Fruit fly (Drosophila melanogaster) whole organism: ENCODE data around the gene CG5273.

Experiments
- Dll ChIP-seq: fragments of >200 bp; optimal IDR thresholded peaks from 2 replicates; lab custom pipeline; 2017
- EcR ChIP-seq, 2 experiments: fragments of >200 bp; optimal IDR thresholded peaks; 2 replicates each; lab custom pipeline; 2017; ENCODE audit warnings: missing biosample characterization in 2 of 2, missing genetic modification characterization in 2 of 2, missing genetic modification reagents in 2 of 2
- pan ChIP-seq: fragments of >200 bp; optimal IDR thresholded peaks from 2 replicates; lab custom pipeline; 2017
- psq ChIP-seq: fragments of >200 bp; optimal IDR thresholded peaks from 2 replicates; lab custom pipeline; 2017
- usp ChIP-seq: fragments of >200 bp; optimal IDR thresholded peaks from 2 replicates; lab custom pipeline; 2017; ENCODE audit warnings: missing biosample characterization, missing genetic modification characterization, mixed read lengths

DNA sequence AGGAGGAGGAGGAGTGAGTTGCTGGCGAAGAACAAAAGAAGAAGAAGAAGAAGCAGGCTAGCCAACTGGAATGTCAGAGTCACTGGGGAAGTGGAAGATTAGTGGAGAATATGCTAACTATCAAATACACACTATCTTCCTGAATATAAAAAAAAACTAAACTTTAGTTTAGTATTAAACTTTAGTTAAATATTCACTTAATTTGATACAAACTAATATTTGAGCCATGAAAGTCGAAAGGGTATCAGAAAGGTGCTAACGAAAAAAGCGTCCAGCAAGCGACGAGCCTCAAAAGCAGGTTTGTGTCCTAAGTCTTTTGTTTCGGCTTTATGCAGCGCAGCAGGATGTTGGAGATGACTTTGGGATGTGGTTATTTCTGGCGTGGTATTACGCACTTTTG is 15.8 kb downstream of the CG5273 start:
- TF ChIP-seq pan (lab: Kevin White, UChicago): no peak
- no peak for TF ChIP-seq psq
- no peak for TF ChIP-seq EcR (GFP tag; optimal IDR thresholded peaks at IDR 0.05; lab: Kevin White, UChicago)
- TF ChIP-seq usp (GFP tag; lab: Kevin White, UChicago): no peak
- TF ChIP-seq Dll (lab: Kevin White, UChicago): no peak
